Worm (Caenorhabditis elegans) whole organism, L4/young adult: Measurements from ENCODE around the gene hlh-26.

Experiments
- W03F9.2 ChIP-seq: fragments of 150-350 bp; optimal IDR thresholded peaks from 2 replicates; lab custom pipeline; 2014; ENCODE audit warnings: missing biosample characterization, missing genetic modification characterization
- dao-5 ChIP-seq: sonication (generic microtip); optimal IDR thresholded peaks from 2 replicates; lab custom pipeline; 2016; ENCODE audit warnings: missing genotype, missing genetic modification characterization, moderate library complexity, missing compliant biosample characterization
- him-1 ChIP-seq: sonication (generic microtip); optimal IDR thresholded peaks from 2 replicates; lab custom pipeline; 2016; ENCODE audit warnings: missing genotype, missing genetic modification reagents, missing genetic modification characterization, missing compliant biosample characterization

- no peak for TF ChIP-seq W03F9.2 (tag; lab: Kevin White, UChicago)
- no peak for TF ChIP-seq him-1 (tag; lab: Kevin White, UChicago)
- no peak for TF ChIP-seq dao-5 (tag; lab: Kevin White, UChicago)
Measured at ce11 chrII:5557134-5557533, 23.6 kb upstream of the hlh-26 start.
